Fruit fly (Drosophila melanogaster) whole organism, embryonic: ENCODE results near the gene CG32040.

Source experiments
- Abd-B ChIP-seq: fragments of 200-800 bp; sonication (Bioruptor generic); optimal IDR thresholded peaks from 2 replicates; lab custom pipeline; 2018; ENCODE audit warnings: missing biosample characterization, mild to moderate bottlenecking, missing genetic modification characterization, moderate library complexity
- Adf1 ChIP-seq: fragments of 200-800 bp; sonication (Bioruptor generic); IDR thresholded peaks from 2 replicates; pipeline ENCODE4 v1.3.6; 2022; ENCODE audit warnings: missing biosample characterization, missing genetic modification characterization
- Aef1 ChIP-seq: fragments of 200-800 bp; sonication (Bioruptor generic); IDR thresholded peaks from 3 replicates; pipeline ENCODE4 v1.3.6; 2022; ENCODE audit warnings: missing biosample characterization, missing genetic modification characterization
- CG11085 ChIP-seq: fragments of 200-800 bp; sonication (Bioruptor generic); IDR thresholded peaks from 2 replicates; pipeline ENCODE4 v1.3.6; 2022; ENCODE audit warnings: missing biosample characterization, missing genetic modification characterization
- CG11093 ChIP-seq: fragments of 200-800 bp; sonication (Bioruptor generic); IDR thresholded peaks from 3 replicates; pipeline ENCODE4 v1.3.6; 2022; ENCODE audit warnings: missing biosample characterization, missing genetic modification characterization
- CG11398 ChIP-seq: fragments of 200-800 bp; sonication (Bioruptor generic); optimal IDR thresholded peaks from 2 replicates; lab custom pipeline; 2016; ENCODE audit warnings: missing biosample characterization, missing genetic modification characterization
- CG11560 ChIP-seq: fragments of 200-800 bp; sonication (Bioruptor generic); IDR thresholded peaks from 3 replicates; pipeline ENCODE4 v1.3.6; 2022; ENCODE audit warnings: missing biosample characterization, missing genetic modification characterization
- CG12219 ChIP-seq: fragments of 200-800 bp; sonication (Bioruptor generic); optimal IDR thresholded peaks from 3 replicates; lab custom pipeline; 2018; ENCODE audit warnings: missing biosample characterization, mild to moderate bottlenecking, missing genetic modification characterization
- CG13123 ChIP-seq: fragments of 200-800 bp; sonication (Bioruptor generic); optimal IDR thresholded peaks from 2 replicates; lab custom pipeline; 2016; ENCODE audit warnings: missing biosample characterization, missing genetic modification characterization
- CG17568 ChIP-seq: fragments of 200-800 bp; sonication (Bioruptor generic); optimal IDR thresholded peaks from 2 replicates; lab custom pipeline; 2018; ENCODE audit warnings: missing biosample characterization, mild to moderate bottlenecking, missing genetic modification characterization, moderate library complexity
- CG2712 ChIP-seq: fragments of 200-800 bp; optimal IDR thresholded peaks from 3 replicates; lab custom pipeline; 2019; ENCODE audit warnings: missing biosample characterization, mild to moderate bottlenecking, missing genetic modification characterization, moderate library complexity
- CG42726 ChIP-seq: fragments of 200-800 bp; sonication (Bioruptor generic); IDR thresholded peaks from 2 replicates; pipeline ENCODE4 v1.3.6; 2022; ENCODE audit warnings: missing biosample characterization, missing genetic modification characterization; ENCODE audit not compliant: partially characterized antibody
- CG4424 ChIP-seq: fragments of 200-800 bp; sonication (Bioruptor generic); optimal IDR thresholded peaks from 3 replicates; lab custom pipeline; 2016; ENCODE audit warnings: missing biosample characterization, missing genetic modification characterization
- CG6765 ChIP-seq: fragments of 200-800 bp; sonication (Bioruptor generic); optimal IDR thresholded peaks from 3 replicates; lab custom pipeline; 2017; ENCODE audit warnings: missing biosample characterization, mild to moderate bottlenecking, missing genetic modification characterization
- CG9437 ChIP-seq: fragments of 200-800 bp; sonication (Bioruptor generic); optimal IDR thresholded peaks from 2 replicates; lab custom pipeline; 2018; ENCODE audit warnings: missing biosample characterization, mild to moderate bottlenecking, missing genetic modification characterization
- CkIIα-i1 ChIP-seq: fragments of 200-800 bp; sonication (Bioruptor generic); IDR thresholded peaks from 2 replicates; pipeline ENCODE4 v1.3.6; 2022; ENCODE audit warnings: missing biosample characterization, missing genetic modification characterization
- D19A ChIP-seq: fragments of 200-800 bp; optimal IDR thresholded peaks from 3 replicates; lab custom pipeline; 2019; ENCODE audit warnings: missing biosample characterization, mild to moderate bottlenecking, missing genetic modification characterization, moderate library complexity
- Dip2 ChIP-seq: fragments of 200-800 bp; sonication (Bioruptor generic); IDR thresholded peaks from 2 replicates; pipeline ENCODE4 v1.3.6; 2022; ENCODE audit warnings: missing biosample characterization, missing genetic modification characterization
- Dref ChIP-seq: fragments of 200-800 bp; sonication (Bioruptor generic); IDR thresholded peaks from 2 replicates; pipeline ENCODE4 v1.3.6; 2022; ENCODE audit warnings: missing biosample characterization, missing genetic modification characterization
- Elba2 ChIP-seq: fragments of 200-800 bp; sonication (Bioruptor generic); optimal IDR thresholded peaks from 3 replicates; lab custom pipeline; 2016; ENCODE audit warnings: missing biosample characterization, missing genetic modification characterization
- Fer3 ChIP-seq: fragments of 200-800 bp; sonication (Bioruptor generic); optimal IDR thresholded peaks from 2 replicates; lab custom pipeline; 2018; ENCODE audit warnings: missing biosample characterization, mild to moderate bottlenecking, missing genetic modification characterization, moderate library complexity
- H15 ChIP-seq: fragments of 200-800 bp; sonication (Bioruptor generic); IDR thresholded peaks from 3 replicates; pipeline ENCODE4 v1.3.6; 2022; ENCODE audit warnings: missing biosample characterization, missing genetic modification characterization
- HLHmδ ChIP-seq: fragments of 200-800 bp; sonication (Bioruptor generic); optimal IDR thresholded peaks from 2 replicates; lab custom pipeline; 2018; ENCODE audit warnings: missing biosample characterization, mild to moderate bottlenecking, missing genetic modification characterization, moderate library complexity
- Hmx ChIP-seq: fragments of 200-800 bp; sonication (Bioruptor generic); optimal IDR thresholded peaks from 2 replicates; lab custom pipeline; 2016; ENCODE audit warnings: missing biosample characterization, missing genetic modification characterization
- Hr51 ChIP-seq, 2 experiments: fragments of 200-800 bp; sonication (Bioruptor generic); optimal IDR thresholded peaks; 2 replicates in 1 of 2; 3 replicates in 1 of 2; lab custom pipeline; 2016 to 2018; ENCODE audit warnings: missing biosample characterization in 2 of 2, missing genetic modification characterization in 2 of 2, mild to moderate bottlenecking in 1 of 2, moderate library complexity in 1 of 2
- MTF-1 ChIP-seq: fragments of 200-800 bp; sonication (Bioruptor generic); optimal IDR thresholded peaks from 2 replicates; lab custom pipeline; 2018; ENCODE audit warnings: missing biosample characterization, mild to moderate bottlenecking, missing genetic modification characterization, borderline replicate concordance
- NC2α ChIP-seq: fragments of 200-800 bp; sonication (Bioruptor generic); optimal IDR thresholded peaks from 2 replicates; lab custom pipeline; 2016; ENCODE audit warnings: missing biosample characterization, missing genetic modification characterization
- Opbp ChIP-seq: fragments of 200-800 bp; sonication (Bioruptor generic); IDR thresholded peaks from 3 replicates; pipeline ENCODE4 v1.3.6; 2022; ENCODE audit warnings: missing biosample characterization, missing genetic modification characterization; ENCODE audit not compliant: partially characterized antibody
- Usf ChIP-seq: fragments of 200-800 bp; sonication (Bioruptor generic); optimal IDR thresholded peaks from 2 replicates; lab custom pipeline; 2017; ENCODE audit warnings: missing genotype, missing biosample characterization, missing genetic modification characterization
- ac ChIP-seq: fragments of 200-800 bp; sonication (Bioruptor generic); optimal IDR thresholded peaks from 3 replicates; lab custom pipeline; 2017; ENCODE audit warnings: missing biosample characterization, mild to moderate bottlenecking, missing genetic modification characterization
- ash1 ChIP-seq: fragments of 200-800 bp; sonication (Bioruptor generic); optimal IDR thresholded peaks from 2 replicates; lab custom pipeline; 2018; ENCODE audit warnings: missing biosample characterization, mild to moderate bottlenecking, missing genetic modification characterization
- bbx ChIP-seq: fragments of 200-800 bp; sonication (Bioruptor generic); IDR thresholded peaks from 2 replicates; pipeline ENCODE4 v1.3.6; 2022; ENCODE audit warnings: missing biosample characterization, missing genetic modification characterization; ENCODE audit not compliant: partially characterized antibody
- br ChIP-seq: fragments of >200 bp; optimal IDR thresholded peaks from 2 replicates; lab custom pipeline; 2017
- emc ChIP-seq: fragments of 200-800 bp; sonication (Bioruptor generic); optimal IDR thresholded peaks from 2 replicates; lab custom pipeline; 2016; ENCODE audit warnings: missing biosample characterization, missing genetic modification characterization
- exex ChIP-seq: fragments of 200-800 bp; sonication (Bioruptor generic); optimal IDR thresholded peaks from 4 replicates; lab custom pipeline; 2018; ENCODE audit warnings: missing biosample characterization, mild to moderate bottlenecking, missing genetic modification characterization, moderate library complexity
- fd64A ChIP-seq: fragments of 200-800 bp; sonication (Bioruptor generic); optimal IDR thresholded peaks from 3 replicates; lab custom pipeline; 2018; ENCODE audit warnings: missing biosample characterization, mild to moderate bottlenecking, missing genetic modification characterization
- gfzf ChIP-seq: fragments of 200-800 bp; sonication (Bioruptor generic); optimal IDR thresholded peaks from 2 replicates; lab custom pipeline; 2016; ENCODE audit warnings: missing biosample characterization, mild to moderate bottlenecking, missing genetic modification characterization, moderate library complexity
- gt ChIP-seq: fragments of 200-800 bp; sonication (Bioruptor generic); IDR thresholded peaks from 2 replicates; pipeline ENCODE4 v1.3.6; 2022; ENCODE audit warnings: missing biosample characterization, missing genetic modification characterization
- hth ChIP-seq: fragments of >200 bp; optimal IDR thresholded peaks from 2 replicates; lab custom pipeline; 2017; ENCODE audit warnings: inconsistent platforms
- lola ChIP-seq, 3 experiments: fragments of >200 bp in 2 of 3; fragments of 200-800 bp in 1 of 3; sonication (Bioruptor generic) in 1 of 3; optimal IDR thresholded peaks; 2 replicates each; lab custom pipeline; 2017 to 2019; ENCODE audit warnings: missing biosample characterization in 3 of 3, missing genetic modification characterization in 3 of 3, mild to moderate bottlenecking in 1 of 3, moderate library complexity in 1 of 3
- nerfin-1 ChIP-seq: fragments of 200-800 bp; sonication (Bioruptor generic); optimal IDR thresholded peaks from 3 replicates; lab custom pipeline; 2019; ENCODE audit warnings: missing biosample characterization, mild to moderate bottlenecking, missing genetic modification characterization, moderate library complexity
- nmo ChIP-seq: fragments of 200-800 bp; sonication (Bioruptor generic); optimal IDR thresholded peaks from 2 replicates; lab custom pipeline; 2018; ENCODE audit warnings: missing biosample characterization, mild to moderate bottlenecking, missing genetic modification characterization, moderate library complexity
- pho ChIP-seq: fragments of 200-800 bp; sonication (Bioruptor generic); optimal IDR thresholded peaks from 2 replicates; lab custom pipeline; 2016; ENCODE audit warnings: missing biosample characterization, missing genetic modification characterization
- run ChIP-seq: fragments of 200-800 bp; sonication (Bioruptor generic); optimal IDR thresholded peaks from 3 replicates; lab custom pipeline; 2018; ENCODE audit warnings: missing biosample characterization, mild to moderate bottlenecking, missing genetic modification characterization
- salm ChIP-seq: fragments of 200-800 bp; sonication (Bioruptor generic); optimal IDR thresholded peaks from 2 replicates; lab custom pipeline; 2018; ENCODE audit warnings: missing biosample characterization, mild to moderate bottlenecking, missing genetic modification characterization
- seq ChIP-seq: fragments of 200-800 bp; sonication (Bioruptor generic); IDR thresholded peaks from 2 replicates; pipeline ENCODE4 v1.3.6; 2022; ENCODE audit warnings: missing biosample characterization, missing genetic modification characterization
- slp2 ChIP-seq: fragments of 200-800 bp; sonication (Bioruptor generic); optimal IDR thresholded peaks from 2 replicates; lab custom pipeline; 2016; ENCODE audit warnings: missing biosample characterization, missing genetic modification characterization
- stwl ChIP-seq: fragments of 200-800 bp; sonication (Bioruptor generic); optimal IDR thresholded peaks from 3 replicates; lab custom pipeline; 2018; ENCODE audit warnings: missing biosample characterization, mild to moderate bottlenecking, missing genetic modification characterization, moderate library complexity
- tup ChIP-seq: fragments of 200-800 bp; sonication (Bioruptor generic); optimal IDR thresholded peaks from 2 replicates; lab custom pipeline; 2016; ENCODE audit warnings: missing biosample characterization, mild to moderate bottlenecking, missing genetic modification characterization, moderate library complexity
- z ChIP-seq: fragments of 200-800 bp; sonication (Bioruptor generic); IDR thresholded peaks from 3 replicates; pipeline ENCODE4 v1.3.6; 2022; ENCODE audit warnings: missing biosample characterization, missing genetic modification characterization
- zfh1 ChIP-seq: fragments of 200-800 bp; sonication (Bioruptor generic); IDR thresholded peaks from 3 replicates; pipeline ENCODE4 v1.3.6; 2022; ENCODE audit warnings: missing biosample characterization, missing genetic modification characterization

The CG32040 gene

dm6 chr3L:9366850-9367430 is 13.1 kb downstream of the CG32040 start, which contains the start of the genes Klp67A and CG4452 (continued):
- TF ChIP-seq Aef1 (GFP tag; lab: Robert Waterston, UW), result no peak
- peak; percentile 3 for TF ChIP-seq gfzf (GFP tag; lab: Kevin White, UChicago)
- peak; percentile 86 for TF ChIP-seq bbx (GFP tag; lab: Robert Waterston, UW)
- TF ChIP-seq CG2712, result peak; percentile 74
- no peak for TF ChIP-seq Dip2 (GFP tag; lab: Robert Waterston, UW)
- TF ChIP-seq CG11085, result no peak
- no peak for TF ChIP-seq Hmx (GFP tag; lab: Kevin White, UChicago)
- peak; percentile 79 for TF ChIP-seq nmo (GFP tag; lab: Kevin White, UChicago)
- TF ChIP-seq CG11398, result no peak
- no peak for TF ChIP-seq NC2α (GFP tag; lab: Kevin White, UChicago)
- no peak for TF ChIP-seq Usf (GFP tag; lab: Kevin White, UChicago)
- peak; percentile 78 for TF ChIP-seq stwl (tag; lab: Kevin White, UChicago)
- TF ChIP-seq D19A (tag; lab: Kevin White, UChicago), result peak; percentile 3
- no peak for TF ChIP-seq run (tag; lab: Kevin White, UChicago)
- no peak for TF ChIP-seq Elba2
- no peak for TF ChIP-seq MTF-1 (GFP tag; lab: Kevin White, UChicago)
- no peak for TF ChIP-seq CkIIα-i1 (GFP tag; lab: Robert Waterston, UW)
- peak; percentile 85 for TF ChIP-seq Opbp (GFP tag; lab: Robert Waterston, UW)
- TF ChIP-seq Fer3 (tag; lab: Kevin White, UChicago), result peak; percentile 5
- TF ChIP-seq emc, result no peak
- peak; percentile 74 for TF ChIP-seq Dref
- peak; percentile 50 for TF ChIP-seq CG4424 (GFP tag; lab: Kevin White, UChicago)
- no peak for TF ChIP-seq br (lab: Kevin White, UChicago)
- no peak for TF ChIP-seq CG6765 (GFP tag; lab: Kevin White, UChicago)
- no peak for TF ChIP-seq hth (lab: Kevin White, UChicago)
- TF ChIP-seq gt (GFP tag; lab: Robert Waterston, UW), result no peak
- no peak for TF ChIP-seq CG11560 (tag; lab: Robert Waterston, UW)
- peak; percentile 13 for TF ChIP-seq salm
- no peak for TF ChIP-seq slp2
- TF ChIP-seq exex (tag; lab: Kevin White, UChicago), result no peak
- no peak for TF ChIP-seq ash1
- TF ChIP-seq Abd-B (GFP tag; lab: Kevin White, UChicago), result no peak
- TF ChIP-seq CG11093 (GFP tag; lab: Robert Waterston, UW), result no peak
- no peak for TF ChIP-seq nerfin-1
- no peak for TF ChIP-seq seq (GFP tag; lab: Robert Waterston, UW)
- TF ChIP-seq ac (GFP tag; lab: Kevin White, UChicago), result no peak
- TF ChIP-seq Adf1 (GFP tag; lab: Robert Waterston, UW), result no peak; the same call in 1 of the 2 replicates
- TF ChIP-seq pho, result peak; percentile 43
- no peak for TF ChIP-seq fd64A (GFP tag; lab: Kevin White, UChicago)
- TF ChIP-seq lola (GFP tag; optimal IDR thresholded peaks at IDR 0.05; lab: Kevin White, UChicago), result peak in 1 of 3 experiments; percentile 56
- TF ChIP-seq tup (GFP tag; lab: Kevin White, UChicago), result no peak
- no peak for TF ChIP-seq CG13123 (GFP tag; lab: Kevin White, UChicago)
- TF ChIP-seq CG9437 (GFP tag; lab: Kevin White, UChicago), result peak; percentile 70
- peak in 1 of 2 experiments; percentile 37 for TF ChIP-seq Hr51 (GFP tag; optimal IDR thresholded peaks at IDR 0.05; lab: Kevin White, UChicago)
- no peak for TF ChIP-seq HLHmδ (GFP tag; lab: Kevin White, UChicago)
- TF ChIP-seq H15, result no peak
- peak; percentile 56 for TF ChIP-seq CG42726 (GFP tag; lab: Robert Waterston, UW)
- TF ChIP-seq CG12219 (GFP tag; lab: Kevin White, UChicago), result no peak
- TF ChIP-seq z (GFP tag; lab: Robert Waterston, UW), result no peak
- TF ChIP-seq zfh1, result 0 out of 3 replicates have a peak, but pooled peaks have one; percentile 18
- TF ChIP-seq CG17568 (GFP tag; lab: Kevin White, UChicago), result no peak
